Worm (Caenorhabditis elegans): Measurements from ENCODE around the gene fmo-2.
"Not testable (repeated sequence)": the region's sequence is repeated elsewhere in the genome, so short reads cannot be mapped to it uniquely, and the experiment has no call there.

DNA sequence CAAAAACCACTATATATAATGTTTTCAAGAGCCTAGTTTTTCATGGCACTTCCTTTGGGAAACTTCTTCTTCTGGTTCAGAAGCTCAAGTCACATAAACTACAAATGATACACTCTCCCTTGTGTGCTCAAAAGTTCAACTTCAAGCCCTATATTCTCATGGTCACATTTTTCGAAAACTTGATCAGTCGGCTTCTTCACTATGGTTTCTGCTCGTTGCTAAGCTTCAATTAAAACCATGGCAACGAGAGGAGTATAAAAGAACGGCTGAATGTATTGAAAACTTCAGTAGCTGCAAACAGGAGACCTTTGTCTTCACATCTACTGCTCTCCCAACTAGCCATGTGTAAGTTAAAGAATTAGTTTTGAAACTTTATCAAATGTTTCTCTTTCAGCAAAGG is 5.0 kb downstream of the fmo-2 start, which contains the start of gene R102.2:
- not testable (repeated sequence) for TF ChIP-seq R02D3.7 (tag; optimal IDR thresholded peaks at IDR 0.05); elt-1 (tag; optimal IDR thresholded peaks at IDR 0.05); unc-62 (GFP tag; optimal IDR thresholded peaks at IDR 0.05); aly-2 (tag; optimal IDR thresholded peaks at IDR 0.05); pha-4 (tag; optimal IDR thresholded peaks at IDR 0.05); ceh-16 (tag; optimal IDR thresholded peaks at IDR 0.05); mdl-1 (tag; optimal IDR thresholded peaks at IDR 0.05); ceh-82 (tag; optimal IDR thresholded peaks at IDR 0.05); ztf-11 (tag; optimal IDR thresholded peaks at IDR 0.05); ama-1 (optimal IDR thresholded peaks at IDR 0.05); zag-1 (tag; optimal IDR thresholded peaks at IDR 0.05); nhr-237 (tag; optimal IDR thresholded peaks at IDR 0.05)
